Fruit fly (Drosophila melanogaster) whole organism, embryonic: ENCODE measurements around the gene Kal1.
A peak's percentile ranks its signal among the peaks of the same experiment; 100 is the strongest.

Experiments used
- Abd-B ChIP-seq: fragments of 200-800 bp; sonication (Bioruptor generic); optimal IDR thresholded peaks from 2 replicates; lab custom pipeline; 2018; ENCODE audit warnings: missing biosample characterization, mild to moderate bottlenecking, missing genetic modification characterization, moderate library complexity
- CG1024 ChIP-seq: fragments of 200-800 bp; sonication (Bioruptor generic); IDR thresholded peaks from 2 replicates; pipeline ENCODE4 v1.3.6; 2022; ENCODE audit warnings: missing biosample characterization, missing genetic modification characterization
- CG10274 ChIP-seq: fragments of 200-800 bp; sonication (Bioruptor generic); optimal IDR thresholded peaks from 3 replicates; lab custom pipeline; 2017; ENCODE audit warnings: missing biosample characterization, mild to moderate bottlenecking, missing genetic modification characterization
- CG11695 ChIP-seq: fragments of 200-800 bp; sonication (Bioruptor generic); IDR thresholded peaks from 3 replicates; pipeline ENCODE4 v1.3.6; 2022; ENCODE audit warnings: missing biosample characterization, missing genetic modification characterization
- CG1233 ChIP-seq: fragments of 200-800 bp; sonication (Bioruptor generic); optimal IDR thresholded peaks from 4 replicates; lab custom pipeline; 2018; ENCODE audit warnings: missing biosample characterization, mild to moderate bottlenecking, missing genetic modification characterization
- CG12769 ChIP-seq: fragments of 200-800 bp; sonication (Bioruptor generic); optimal IDR thresholded peaks from 2 replicates; lab custom pipeline; 2019; ENCODE audit warnings: missing biosample characterization, mild to moderate bottlenecking, missing genetic modification characterization, moderate library complexity
- CG15269 ChIP-seq: fragments of 200-800 bp; sonication (Bioruptor generic); optimal IDR thresholded peaks from 2 replicates; lab custom pipeline; 2018; ENCODE audit warnings: missing biosample characterization, mild to moderate bottlenecking, missing genetic modification characterization, moderate library complexity
- CG16779 ChIP-seq: fragments of 200-800 bp; sonication (Bioruptor generic); IDR thresholded peaks from 2 replicates; pipeline ENCODE4 v1.3.6; 2022; ENCODE audit warnings: missing biosample characterization, missing genetic modification characterization
- CG16863 ChIP-seq: fragments of 200-800 bp; sonication (Bioruptor generic); optimal IDR thresholded peaks from 3 replicates; lab custom pipeline; 2016; ENCODE audit warnings: missing biosample characterization, missing genetic modification characterization
- CG17829 ChIP-seq: fragments of 200-800 bp; optimal IDR thresholded peaks from 2 replicates; lab custom pipeline; 2019; ENCODE audit warnings: missing biosample characterization, mild to moderate bottlenecking, missing genetic modification characterization, moderate library complexity
- CG30020 ChIP-seq: fragments of 200-800 bp; optimal IDR thresholded peaks from 2 replicates; lab custom pipeline; 2019; ENCODE audit warnings: missing biosample characterization, mild to moderate bottlenecking, missing genetic modification characterization, moderate library complexity
- CG42726 ChIP-seq: fragments of 200-800 bp; sonication (Bioruptor generic); IDR thresholded peaks from 2 replicates; pipeline ENCODE4 v1.3.6; 2022; ENCODE audit warnings: missing biosample characterization, missing genetic modification characterization; ENCODE audit not compliant: partially characterized antibody
- CG4820 ChIP-seq: fragments of 200-800 bp; sonication (Bioruptor generic); optimal IDR thresholded peaks from 3 replicates; lab custom pipeline; 2016; ENCODE audit warnings: missing biosample characterization, missing genetic modification characterization
- CG9437 ChIP-seq: fragments of 200-800 bp; sonication (Bioruptor generic); optimal IDR thresholded peaks from 2 replicates; lab custom pipeline; 2018; ENCODE audit warnings: missing biosample characterization, mild to moderate bottlenecking, missing genetic modification characterization
- CHES-1-like ChIP-seq: fragments of 200-800 bp; sonication (Bioruptor generic); optimal IDR thresholded peaks from 2 replicates; lab custom pipeline; 2016; ENCODE audit warnings: missing biosample characterization, missing genetic modification characterization
- GATAe ChIP-seq: fragments of 200-800 bp; sonication (Bioruptor generic); conservative IDR thresholded peaks from 2 replicates; pipeline ENCODE4 v1.3.6; 2022; ENCODE audit warnings: missing biosample characterization, missing genetic modification characterization
- Gug ChIP-seq: fragments of 200-800 bp; sonication (Bioruptor generic); IDR thresholded peaks from 4 replicates; pipeline ENCODE4 v1.3.6; 2022; ENCODE audit warnings: missing biosample characterization, missing genetic modification characterization
- HLH3B ChIP-seq: fragments of 200-800 bp; sonication (Bioruptor generic); IDR thresholded peaks from 2 replicates; pipeline ENCODE4 v1.3.6; 2022; ENCODE audit warnings: missing biosample characterization, missing genetic modification characterization
- HLH54F ChIP-seq: fragments of 200-800 bp; sonication (Bioruptor generic); optimal IDR thresholded peaks from 3 replicates; lab custom pipeline; 2016; ENCODE audit warnings: missing biosample characterization, missing genetic modification characterization
- Lhr ChIP-seq: fragments of 200-800 bp; sonication (Bioruptor generic); optimal IDR thresholded peaks from 3 replicates; lab custom pipeline; 2017; ENCODE audit warnings: mild to moderate bottlenecking, missing biosample characterization, missing genetic modification reagents, missing genetic modification characterization
- Ptx1 ChIP-seq: fragments of 200-800 bp; sonication (Bioruptor generic); IDR thresholded peaks from 2 replicates; pipeline ENCODE4 v1.3.6; 2022; ENCODE audit warnings: missing biosample characterization, missing genetic modification characterization
- Tbp ChIP-seq: fragments of >200 bp; optimal IDR thresholded peaks from 2 replicates; lab custom pipeline; 2018; ENCODE audit warnings: missing biosample characterization, missing genetic modification characterization
- YL-1 ChIP-seq: fragments of 200-800 bp; sonication (Bioruptor generic); optimal IDR thresholded peaks from 3 replicates; lab custom pipeline; 2017; ENCODE audit warnings: missing biosample characterization, mild to moderate bottlenecking, missing genetic modification characterization
- aop ChIP-seq: fragments of 200-800 bp; sonication (Bioruptor generic); IDR thresholded peaks from 2 replicates; pipeline ENCODE4 v1.3.6; 2022; ENCODE audit warnings: missing biosample characterization, missing genetic modification characterization
- cad ChIP-seq: fragments of >200 bp; optimal IDR thresholded peaks from 2 replicates; lab custom pipeline; 2017; ENCODE audit warnings: missing biosample characterization, missing genetic modification characterization
- cas ChIP-seq: fragments of 200-800 bp; sonication (Bioruptor generic); IDR thresholded peaks from 2 replicates; pipeline ENCODE4 v1.3.6; 2022; ENCODE audit warnings: missing biosample characterization, missing genetic modification characterization
- cato ChIP-seq: fragments of 200-800 bp; sonication (Bioruptor generic); optimal IDR thresholded peaks from 2 replicates; lab custom pipeline; 2016; ENCODE audit warnings: missing biosample characterization, missing genetic modification characterization, borderline replicate concordance
- chm ChIP-seq: fragments of 200-800 bp; sonication (Bioruptor generic); IDR thresholded peaks from 2 replicates; pipeline ENCODE4 v1.3.6; 2022; ENCODE audit warnings: missing biosample characterization, missing genetic modification characterization
- ci ChIP-seq: fragments of 200-800 bp; sonication (Bioruptor generic); IDR thresholded peaks from 3 replicates; pipeline ENCODE4 v1.3.6; 2022; ENCODE audit warnings: missing biosample characterization, missing genetic modification characterization
- dan ChIP-seq: fragments of 200-800 bp; sonication (Bioruptor generic); IDR thresholded peaks from 2 replicates; pipeline ENCODE4 v1.3.6; 2022; ENCODE audit warnings: missing biosample characterization, missing genetic modification characterization
- dimm ChIP-seq: fragments of 200-800 bp; sonication (Bioruptor generic); IDR thresholded peaks from 2 replicates; pipeline ENCODE4 v1.3.6; 2022; ENCODE audit warnings: missing biosample characterization, missing genetic modification characterization
- dmrt99B ChIP-seq: fragments of 200-800 bp; sonication (Bioruptor generic); optimal IDR thresholded peaks from 2 replicates; lab custom pipeline; 2018; ENCODE audit warnings: missing biosample characterization, mild to moderate bottlenecking, missing genetic modification characterization, moderate library complexity
- fd96Cb ChIP-seq: fragments of 200-800 bp; sonication (Bioruptor generic); optimal IDR thresholded peaks from 2 replicates; lab custom pipeline; 2018; ENCODE audit warnings: missing biosample characterization, mild to moderate bottlenecking, missing genetic modification characterization, moderate library complexity
- ham ChIP-seq: fragments of 200-800 bp; sonication (Bioruptor generic); IDR thresholded peaks from 2 replicates; pipeline ENCODE4 v1.3.6; 2022; ENCODE audit warnings: missing biosample characterization, missing genetic modification characterization
- kay ChIP-seq: fragments of 200-800 bp; sonication (Bioruptor generic); optimal IDR thresholded peaks from 2 replicates; lab custom pipeline; 2016; ENCODE audit warnings: missing biosample characterization, missing genetic modification characterization
- kni ChIP-seq: fragments of 200-800 bp; sonication (Bioruptor generic); optimal IDR thresholded peaks from 3 replicates; lab custom pipeline; 2017; ENCODE audit warnings: mild to moderate bottlenecking, missing biosample characterization, missing genetic modification reagents, missing genetic modification characterization
- lab ChIP-seq: fragments of 200-800 bp; sonication (Bioruptor generic); optimal IDR thresholded peaks from 3 replicates; lab custom pipeline; 2017; ENCODE audit warnings: missing biosample characterization, missing genetic modification characterization, mild to moderate bottlenecking, moderate library complexity, missing genetic modification reagents
- nerfin-2 ChIP-seq: fragments of 200-800 bp; sonication (Bioruptor generic); IDR thresholded peaks from 2 replicates; pipeline ENCODE4 v1.3.6; 2022; ENCODE audit warnings: missing biosample characterization, missing genetic modification characterization; ENCODE audit not compliant: partially characterized antibody
- pb ChIP-seq: fragments of 200-800 bp; sonication (Bioruptor generic); optimal IDR thresholded peaks from 3 replicates; lab custom pipeline; 2016; ENCODE audit warnings: missing biosample characterization, missing genetic modification characterization
- pros ChIP-seq: fragments of 200-800 bp; sonication (Bioruptor generic); optimal IDR thresholded peaks from 3 replicates; lab custom pipeline; 2019; ENCODE audit warnings: missing biosample characterization, mild to moderate bottlenecking, missing genetic modification characterization, moderate library complexity
- row ChIP-seq: fragments of 200-800 bp; sonication (Bioruptor generic); IDR thresholded peaks from 3 replicates; pipeline ENCODE4 v1.3.6; 2022; ENCODE audit warnings: missing biosample characterization, missing genetic modification characterization
- salm ChIP-seq: fragments of 200-800 bp; sonication (Bioruptor generic); optimal IDR thresholded peaks from 2 replicates; lab custom pipeline; 2018; ENCODE audit warnings: missing biosample characterization, mild to moderate bottlenecking, missing genetic modification characterization
- sim ChIP-seq: fragments of 200-800 bp; sonication (Bioruptor generic); IDR thresholded peaks from 2 replicates; pipeline ENCODE4 v1.3.6; 2022; ENCODE audit warnings: missing biosample characterization, missing genetic modification characterization
- slp2 ChIP-seq: fragments of 200-800 bp; sonication (Bioruptor generic); optimal IDR thresholded peaks from 2 replicates; lab custom pipeline; 2016; ENCODE audit warnings: missing biosample characterization, missing genetic modification characterization
- sr ChIP-seq: fragments of 200-800 bp; sonication (Bioruptor generic); IDR thresholded peaks from 3 replicates; pipeline ENCODE4 v1.3.6; 2022; ENCODE audit warnings: missing biosample characterization, missing genetic modification characterization
- tio ChIP-seq: fragments of 200-800 bp; sonication (Bioruptor generic); optimal IDR thresholded peaks from 2 replicates; lab custom pipeline; 2017; ENCODE audit warnings: missing biosample characterization, missing genetic modification characterization, inconsistent platforms
- zen2 ChIP-seq: fragments of 200-800 bp; sonication (Bioruptor generic); IDR thresholded peaks from 3 replicates; pipeline ENCODE4 v1.3.6; 2022; ENCODE audit warnings: missing biosample characterization, missing genetic modification characterization; ENCODE audit not compliant: partially characterized antibody
- zfh1 ChIP-seq: fragments of 200-800 bp; sonication (Bioruptor generic); IDR thresholded peaks from 3 replicates; pipeline ENCODE4 v1.3.6; 2022; ENCODE audit warnings: missing biosample characterization, missing genetic modification characterization

The Kal1 gene

dm6 chr3R:24099039-24100026 lies 41.9 kb upstream of the Kal1 start (continued):
- TF ChIP-seq ham (GFP tag; lab: Robert Waterston, UW) (peak; percentile 44; the same call in 1 of the 2 replicates), zen2 (GFP tag; lab: Robert Waterston, UW) (no peak), lab (peak; percentile 86), HLH3B (GFP tag; lab: Robert Waterston, UW) (peak; percentile 89), CG11695 (GFP tag; lab: Robert Waterston, UW) (peak; percentile 82), slp2 (GFP tag; lab: Kevin White, UChicago) (peak; percentile 65), YL-1 (GFP tag; lab: Kevin White, UChicago) (no peak), zfh1 (peak; percentile 80), tio (GFP tag; lab: Kevin White, UChicago) (peak; percentile 80), cato (GFP tag; lab: Kevin White, UChicago) (peak; percentile 36), CG42726 (no peak), CG15269 (tag; lab: Kevin White, UChicago) (peak; percentile 84), CG1024 (peak; percentile 57), CG10274 (peak; percentile 59), sim (0 out of 2 replicates have a peak, but pooled peaks have one; percentile 54), dan (GFP tag; lab: Robert Waterston, UW) (no peak), GATAe (GFP tag; lab: Robert Waterston, UW) (peak; percentile 41), pros (GFP tag; lab: Kevin White, UChicago) (no peak), fd96Cb (tag; lab: Kevin White, UChicago) (peak; percentile 74), CG16863 (GFP tag; lab: Kevin White, UChicago) (peak; percentile 85), Tbp (no peak), Gug (GFP tag; lab: Robert Waterston, UW) (peak; percentile 69; the same call in 2 of the 4 replicates), CG1233 (GFP tag; lab: Kevin White, UChicago) (peak; percentile 65), kni (GFP tag; lab: Kevin White, UChicago) (no peak), ci (GFP tag; lab: Robert Waterston, UW) (peak; percentile 92), HLH54F (peak; percentile 85), Ptx1 (GFP tag; lab: Robert Waterston, UW) (peak; percentile 84), dimm (GFP tag; lab: Robert Waterston, UW) (peak; percentile 60), cad (no peak), chm (peak; percentile 82), salm (tag; lab: Kevin White, UChicago) (no peak), CG4820 (GFP tag; lab: Kevin White, UChicago) (peak; percentile 75), aop (GFP tag; lab: Robert Waterston, UW) (peak; percentile 57; the same call in 1 of the 2 replicates), sr (GFP tag; lab: Robert Waterston, UW) (peak; percentile 40; the same call in 2 of the 3 replicates), Lhr (GFP tag; lab: Kevin White, UChicago) (peak; percentile 16), CG17829 (tag; lab: Kevin White, UChicago) (peak; percentile 73), nerfin-2 (GFP tag; lab: Robert Waterston, UW) (no peak), CG9437 (peak; percentile 26), CG16779 (GFP tag; lab: Robert Waterston, UW) (0 out of 2 replicates have a peak, but pooled peaks have one; percentile 46), CHES-1-like (GFP tag; lab: Kevin White, UChicago) (peak; percentile 78), kay (peak; percentile 78), cas (GFP tag; lab: Robert Waterston, UW) (peak; percentile 60; the same call in 1 of the 2 replicates), row (GFP tag; lab: Robert Waterston, UW) (peak; percentile 94), Abd-B (GFP tag; lab: Kevin White, UChicago) (peak; percentile 80), CG30020 (no peak), CG12769 (tag; lab: Kevin White, UChicago) (peak; percentile 89), pb (peak; percentile 69), dmrt99B (tag; lab: Kevin White, UChicago) (peak; percentile 80)
